Fruit fly (Drosophila melanogaster) whole organism, embryonic: ENCODE data around the gene Arc42.

ENCODE experiments used
- Asciz ChIP-seq: fragments of 200-800 bp; sonication (Bioruptor generic); optimal IDR thresholded peaks from 2 replicates; lab custom pipeline; 2017; ENCODE audit warnings: missing biosample characterization, mild to moderate bottlenecking, missing genetic modification characterization, missing genetic modification reagents
- Bgb ChIP-seq: fragments of 200-800 bp; sonication (Bioruptor generic); IDR thresholded peaks from 2 replicates; pipeline ENCODE4 v1.3.6; 2022; ENCODE audit warnings: missing biosample characterization, missing genetic modification characterization; ENCODE audit not compliant: partially characterized antibody
- BtbVII ChIP-seq: fragments of 200-800 bp; sonication (Bioruptor generic); optimal IDR thresholded peaks from 3 replicates; lab custom pipeline; 2017; ENCODE audit warnings: missing biosample characterization, mild to moderate bottlenecking, missing genetic modification characterization
- CG10147 ChIP-seq: fragments of 200-800 bp; sonication (Bioruptor generic); optimal IDR thresholded peaks from 2 replicates; lab custom pipeline; 2019; ENCODE audit warnings: missing biosample characterization, mild to moderate bottlenecking, missing genetic modification characterization, moderate library complexity
- CG10209 ChIP-seq: fragments of 200-800 bp; sonication (Bioruptor generic); optimal IDR thresholded peaks from 3 replicates; lab custom pipeline; 2017; ENCODE audit warnings: missing biosample characterization, mild to moderate bottlenecking, missing genetic modification characterization, missing genetic modification reagents
- CG10366 ChIP-seq: fragments of 200-800 bp; sonication (Bioruptor generic); IDR thresholded peaks from 2 replicates; pipeline ENCODE4 v1.3.6; 2022; ENCODE audit warnings: missing biosample characterization, missing genetic modification characterization
- CG10543 ChIP-seq: fragments of 200-800 bp; sonication (Bioruptor generic); optimal IDR thresholded peaks from 3 replicates; lab custom pipeline; 2017; ENCODE audit warnings: missing biosample characterization, mild to moderate bottlenecking, missing genetic modification characterization, moderate library complexity
- CG12659 ChIP-seq: fragments of 200-800 bp; sonication (Bioruptor generic); optimal IDR thresholded peaks from 3 replicates; lab custom pipeline; 2017; ENCODE audit warnings: mild to moderate bottlenecking, missing biosample characterization, missing genetic modification reagents, missing genetic modification characterization
- CG14667 ChIP-seq: fragments of 200-800 bp; sonication (Bioruptor generic); IDR thresholded peaks from 2 replicates; pipeline ENCODE4 v1.3.6; 2022; ENCODE audit warnings: missing biosample characterization, missing genetic modification characterization
- CG1529 ChIP-seq: fragments of 200-800 bp; sonication (Bioruptor generic); optimal IDR thresholded peaks from 3 replicates; lab custom pipeline; 2018; ENCODE audit warnings: missing biosample characterization, missing genetic modification characterization
- CG16813 ChIP-seq: fragments of 200-800 bp; sonication (Bioruptor generic); IDR thresholded peaks from 3 replicates; pipeline ENCODE4 v1.3.6; 2022; ENCODE audit warnings: missing biosample characterization, missing genetic modification characterization; ENCODE audit not compliant: partially characterized antibody
- CG17385 ChIP-seq: fragments of 200-800 bp; sonication (Bioruptor generic); optimal IDR thresholded peaks from 3 replicates; lab custom pipeline; 2018; ENCODE audit warnings: missing biosample characterization, mild to moderate bottlenecking, missing genetic modification characterization
- CG17912 ChIP-seq: fragments of 200-800 bp; sonication (Bioruptor generic); optimal IDR thresholded peaks from 2 replicates; lab custom pipeline; 2018; ENCODE audit warnings: missing biosample characterization, mild to moderate bottlenecking, missing genetic modification characterization
- CG2202 ChIP-seq: fragments of 200-800 bp; sonication (Bioruptor generic); optimal IDR thresholded peaks from 2 replicates; lab custom pipeline; 2018; ENCODE audit warnings: missing biosample characterization, mild to moderate bottlenecking, missing genetic modification characterization
- CG32532 ChIP-seq: fragments of 200-800 bp; sonication (Bioruptor generic); IDR thresholded peaks from 2 replicates; pipeline ENCODE4 v1.3.6; 2022; ENCODE audit warnings: missing biosample characterization, missing genetic modification characterization
- CG4282 ChIP-seq: fragments of 200-800 bp; sonication (Bioruptor generic); optimal IDR thresholded peaks from 2 replicates; lab custom pipeline; 2016; ENCODE audit warnings: missing biosample characterization, missing genetic modification characterization
- CG4328 ChIP-seq: fragments of 200-800 bp; sonication (Bioruptor generic); optimal IDR thresholded peaks from 3 replicates; lab custom pipeline; 2017; ENCODE audit warnings: missing biosample characterization, missing genetic modification reagents, missing genetic modification characterization
- CG7745 ChIP-seq: fragments of 200-800 bp; sonication (Bioruptor generic); optimal IDR thresholded peaks from 2 replicates; lab custom pipeline; 2018; ENCODE audit warnings: missing biosample characterization, mild to moderate bottlenecking, missing genetic modification characterization, moderate library complexity
- CTCF ChIP-seq: fragments of 200-800 bp; sonication (Bioruptor generic); optimal IDR thresholded peaks from 2 replicates; lab custom pipeline; 2017; ENCODE audit warnings: missing biosample characterization, mild to moderate bottlenecking, missing genetic modification characterization, moderate library complexity
- GATAe ChIP-seq: fragments of 200-800 bp; sonication (Bioruptor generic); conservative IDR thresholded peaks from 2 replicates; pipeline ENCODE4 v1.3.6; 2022; ENCODE audit warnings: missing biosample characterization, missing genetic modification characterization
- HmgD ChIP-seq: fragments of 200-800 bp; sonication (Bioruptor generic); optimal IDR thresholded peaks from 3 replicates; lab custom pipeline; 2016; ENCODE audit warnings: missing biosample characterization, missing genetic modification characterization
- Lim3 ChIP-seq: fragments of 200-800 bp; sonication (Bioruptor generic); IDR thresholded peaks from 2 replicates; pipeline ENCODE4 v1.3.6; 2022; ENCODE audit warnings: missing biosample characterization, missing genetic modification characterization
- Med ChIP-seq: fragments of 200-800 bp; sonication (Bioruptor generic); peaks from one replicate; lab custom pipeline; 2016; ENCODE audit warnings: missing biosample characterization, missing genetic modification characterization, mild to moderate bottlenecking, inconsistent platforms, moderate library complexity
- Oaz ChIP-seq: fragments of 200-800 bp; sonication (Bioruptor generic); IDR thresholded peaks from 2 replicates; pipeline ENCODE4 v1.3.6; 2022; ENCODE audit warnings: missing biosample characterization, missing genetic modification characterization
- Oli ChIP-seq: fragments of 200-800 bp; sonication (Bioruptor generic); optimal IDR thresholded peaks from 2 replicates; lab custom pipeline; 2018; ENCODE audit warnings: missing biosample characterization, mild to moderate bottlenecking, missing genetic modification characterization, moderate library complexity
- Pdp1 ChIP-seq, 2 experiments: fragments of 200-800 bp; sonication (Bioruptor generic); optimal IDR thresholded peaks; 3 replicates each; lab custom pipeline; 2016; ENCODE audit warnings: missing biosample characterization in 2 of 2, missing genetic modification characterization in 2 of 2, mild to moderate bottlenecking in 1 of 2, moderate library complexity in 1 of 2
- Poxn ChIP-seq: fragments of 200-800 bp; sonication (Bioruptor generic); IDR thresholded peaks from 2 replicates; pipeline ENCODE4 v1.3.6; 2022; ENCODE audit warnings: missing biosample characterization, missing genetic modification characterization
- Rfx ChIP-seq: fragments of 200-800 bp; sonication (Bioruptor generic); IDR thresholded peaks from 2 replicates; pipeline ENCODE4 v1.3.6; 2022; ENCODE audit warnings: missing biosample characterization, missing genetic modification characterization
- Rx ChIP-seq: fragments of 200-800 bp; sonication (Bioruptor generic); IDR thresholded peaks from 2 replicates; pipeline ENCODE4 v1.3.6; 2022; ENCODE audit warnings: missing biosample characterization, missing genetic modification characterization
- Scr ChIP-seq: fragments of 200-800 bp; sonication (Bioruptor generic); IDR thresholded peaks from 2 replicates; pipeline ENCODE4 v1.3.6; 2022; ENCODE audit warnings: missing biosample characterization, missing genetic modification characterization; ENCODE audit not compliant: partially characterized antibody
- Stat92E ChIP-seq, 3 experiments: fragments of >200 bp in 2 of 3; fragments of 200-800 bp in 1 of 3; sonication (Bioruptor generic) in 1 of 3; optimal IDR thresholded peaks; 2 replicates each; lab custom pipeline; 2017 to 2019; ENCODE audit warnings: missing biosample characterization in 3 of 3, missing genetic modification characterization in 3 of 3, mild to moderate bottlenecking in 1 of 3, moderate library complexity in 1 of 3
- Trl ChIP-seq, 3 experiments: fragments of >200 bp in 2 of 3; fragments of 200-800 bp in 1 of 3; sonication (Bioruptor generic) in 1 of 3; optimal IDR thresholded peaks; 2 replicates in 1 of 3; 3 replicates in 2 of 3; lab custom pipeline; 2016 to 2017; ENCODE audit warnings: missing biosample characterization in 1 of 3, missing genetic modification characterization in 1 of 3
- Xbp1 ChIP-seq: fragments of 200-800 bp; sonication (Bioruptor generic); optimal IDR thresholded peaks from 3 replicates; lab custom pipeline; 2016; ENCODE audit warnings: missing biosample characterization, mild to moderate bottlenecking, missing genetic modification characterization
- ab ChIP-seq: fragments of 200-800 bp; sonication (Bioruptor generic); optimal IDR thresholded peaks from 2 replicates; lab custom pipeline; 2016; ENCODE audit warnings: missing biosample characterization, missing genetic modification characterization
- dm ChIP-seq: fragments of 200-800 bp; sonication (Bioruptor generic); optimal IDR thresholded peaks from 3 replicates; lab custom pipeline; 2016; ENCODE audit warnings: missing biosample characterization, missing genetic modification characterization
- en ChIP-seq: fragments of 200-800 bp; sonication (Bioruptor generic); optimal IDR thresholded peaks from 2 replicates; lab custom pipeline; 2016; ENCODE audit warnings: missing biosample characterization, missing genetic modification characterization
- eve ChIP-seq, 2 experiments: fragments of >200 bp; optimal IDR thresholded peaks; 2 replicates each; lab custom pipeline; 2017; ENCODE audit warnings: missing biosample characterization in 2 of 2, missing genetic modification characterization in 2 of 2
- fd102C ChIP-seq: fragments of 200-800 bp; sonication (Bioruptor generic); optimal IDR thresholded peaks from 2 replicates; lab custom pipeline; 2018; ENCODE audit warnings: missing biosample characterization, mild to moderate bottlenecking, missing genetic modification characterization, moderate library complexity
- ftz-f1 ChIP-seq: fragments of 200-800 bp; sonication (Bioruptor generic); optimal IDR thresholded peaks from 2 replicates; lab custom pipeline; 2016; ENCODE audit warnings: missing biosample characterization, missing genetic modification characterization
- gsb-n ChIP-seq: fragments of 200-800 bp; sonication (Bioruptor generic); optimal IDR thresholded peaks from 3 replicates; lab custom pipeline; 2018; ENCODE audit warnings: missing biosample characterization, mild to moderate bottlenecking, missing genetic modification characterization
- insv ChIP-seq, 2 experiments: fragments of 200-800 bp; sonication (Bioruptor generic); optimal IDR thresholded peaks; 3 replicates each; lab custom pipeline; 2016 to 2018; ENCODE audit warnings: missing biosample characterization in 2 of 2, missing genetic modification characterization in 2 of 2
- jigr1 ChIP-seq: fragments of 200-800 bp; sonication (Bioruptor generic); IDR thresholded peaks from 3 replicates; pipeline ENCODE4 v1.3.6; 2022; ENCODE audit warnings: missing biosample characterization, missing genetic modification characterization
- kah ChIP-seq: fragments of 200-800 bp; sonication (Bioruptor generic); optimal IDR thresholded peaks from 2 replicates; lab custom pipeline; 2018; ENCODE audit warnings: missing biosample characterization, mild to moderate bottlenecking, missing genetic modification characterization
- kni ChIP-seq: fragments of 200-800 bp; sonication (Bioruptor generic); optimal IDR thresholded peaks from 3 replicates; lab custom pipeline; 2017; ENCODE audit warnings: mild to moderate bottlenecking, missing biosample characterization, missing genetic modification reagents, missing genetic modification characterization
- pros ChIP-seq: fragments of 200-800 bp; sonication (Bioruptor generic); optimal IDR thresholded peaks from 3 replicates; lab custom pipeline; 2019; ENCODE audit warnings: missing biosample characterization, mild to moderate bottlenecking, missing genetic modification characterization, moderate library complexity
- ranshi ChIP-seq: fragments of 200-800 bp; sonication (Bioruptor generic); IDR thresholded peaks from 2 replicates; pipeline ENCODE4 v1.3.6; 2022; ENCODE audit warnings: missing biosample characterization, missing genetic modification characterization
- run ChIP-seq: fragments of 200-800 bp; sonication (Bioruptor generic); optimal IDR thresholded peaks from 3 replicates; lab custom pipeline; 2018; ENCODE audit warnings: missing biosample characterization, mild to moderate bottlenecking, missing genetic modification characterization
- seq ChIP-seq: fragments of 200-800 bp; sonication (Bioruptor generic); IDR thresholded peaks from 2 replicates; pipeline ENCODE4 v1.3.6; 2022; ENCODE audit warnings: missing biosample characterization, missing genetic modification characterization
- twi ChIP-seq: fragments of 200-800 bp; optimal IDR thresholded peaks from 2 replicates; lab custom pipeline; 2019; ENCODE audit warnings: missing biosample characterization, mild to moderate bottlenecking, missing genetic modification characterization, moderate library complexity
- wek ChIP-seq: fragments of 200-800 bp; sonication (Bioruptor generic); optimal IDR thresholded peaks from 3 replicates; lab custom pipeline; 2018; ENCODE audit warnings: missing biosample characterization, mild to moderate bottlenecking, missing genetic modification characterization, moderate library complexity

The Arc42 gene

DNA sequence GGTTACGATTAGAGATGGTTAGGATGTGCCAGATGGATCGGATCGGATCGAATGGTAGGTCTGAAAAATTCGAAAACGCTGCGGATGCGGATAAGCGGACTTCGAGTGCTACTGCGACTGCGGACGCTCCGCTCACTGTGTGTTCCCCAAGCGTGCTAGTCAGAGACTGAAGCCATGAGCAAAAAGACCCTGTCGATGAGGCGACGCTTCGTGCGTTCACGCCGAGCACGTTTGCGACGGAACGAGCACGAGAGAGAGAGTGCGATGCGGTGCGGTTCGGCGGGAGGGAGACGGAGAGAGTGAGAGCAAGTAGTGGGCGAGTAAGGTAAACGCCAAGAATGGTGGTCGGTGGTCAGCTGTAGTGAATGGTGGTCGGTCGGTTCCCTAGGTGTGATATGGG lies 40.9 kb upstream of the Arc42 start, which contains the start of gene bnl (continued):
- TF ChIP-seq wek (peak; percentile 64), Lim3 (GFP tag; lab: Robert Waterston, UW) (no peak), CG14667 (GFP tag; lab: Robert Waterston, UW) (no peak), CG10366 (GFP tag; lab: Robert Waterston, UW) (peak; percentile 45; the same call in 1 of the 2 replicates), GATAe (peak; percentile 22; the same call in 1 of the 2 replicates), CG32532 (GFP tag; lab: Robert Waterston, UW) (peak; percentile 62; the same call in 1 of the 2 replicates), CG2202 (tag; lab: Kevin White, UChicago) (no peak), kah (GFP tag; lab: Kevin White, UChicago) (peak; percentile 77), Trl (optimal IDR thresholded peaks at IDR 0.05; lab: Kevin White, UChicago) (peak; percentile 75 to 79), Trl (GFP tag; optimal IDR thresholded peaks at IDR 0.05; lab: Kevin White, UChicago) (peak; percentile 55), CG4282 (GFP tag; lab: Kevin White, UChicago) (peak; percentile 36), Bgb (GFP tag; lab: Robert Waterston, UW) (peak; percentile 76), CG17912 (GFP tag; lab: Kevin White, UChicago) (peak; percentile 73), Rfx (peak; percentile 71), twi (tag; lab: Kevin White, UChicago) (peak; percentile 36), CG16813 (peak; percentile 45; the same call in 2 of the 3 replicates), kni (GFP tag; lab: Kevin White, UChicago) (peak; percentile 78), ftz-f1 (GFP tag; lab: Kevin White, UChicago) (peak; percentile 81), jigr1 (GFP tag; lab: Robert Waterston, UW) (no peak), Scr (GFP tag; lab: Robert Waterston, UW) (peak; percentile 56), BtbVII (GFP tag; lab: Kevin White, UChicago) (peak; percentile 38), dm (GFP tag; lab: Kevin White, UChicago) (peak; percentile 43), run (tag; lab: Kevin White, UChicago) (peak; percentile 36), fd102C (peak; percentile 48), Oli (tag; lab: Kevin White, UChicago) (peak; percentile 4), HmgD (GFP tag; lab: Kevin White, UChicago) (peak; percentile 67), CG10209 (GFP tag; lab: Kevin White, UChicago) (peak; percentile 15), CG1529 (GFP tag; lab: Kevin White, UChicago) (peak; percentile 36), CG7745 (peak; percentile 14), Xbp1 (GFP tag; lab: Kevin White, UChicago) (peak; percentile 16), Rx (GFP tag; lab: Robert Waterston, UW) (no peak), Poxn (no peak), insv (GFP tag; optimal IDR thresholded peaks at IDR 0.05; lab: Kevin White, UChicago) (peak in 1 of 2 experiments; percentile 39), ranshi (peak; percentile 24; the same call in 1 of the 2 replicates), CG10543 (GFP tag; lab: Kevin White, UChicago) (peak; percentile 69), CG10147 (GFP tag; lab: Kevin White, UChicago) (peak; percentile 18), CG4328 (no peak), Pdp1 (GFP tag; optimal IDR thresholded peaks at IDR 0.05; lab: Kevin White, UChicago) (peak; percentile 8 to 47), Stat92E (GFP tag; optimal IDR thresholded peaks at IDR 0.05; lab: Kevin White, UChicago) (peak in 1 of 3 experiments; percentile 58), pros (peak; percentile 49), Med (GFP tag; lab: Kevin White, UChicago) (peak; percentile 94), Oaz (0 out of 2 replicates have a peak, but pooled peaks have one; percentile 28), CG12659 (peak; percentile 13), en (GFP tag; lab: Kevin White, UChicago) (no peak), eve (GFP tag; optimal IDR thresholded peaks at IDR 0.05; lab: Kevin White, UChicago) (no peak), CTCF (GFP tag; lab: Kevin White, UChicago) (no peak), CG17385 (peak; percentile 32), gsb-n (tag; lab: Kevin White, UChicago) (peak; percentile 43), Asciz (GFP tag; lab: Kevin White, UChicago) (peak; percentile 6), ab (no peak), seq (GFP tag; lab: Robert Waterston, UW) (peak; percentile 41; the same call in 1 of the 2 replicates)
